Fruit fly (Drosophila melanogaster): Measurements from ENCODE around the gene BoYb.

Gene BoYb

dm6 chr3L:22901612-22902011 lies at the start of gene BoYb:
TSS of gene BoYb (plus strand) at chr3L:22901912.
- no peak for TF ChIP-seq Snoo (tag; optimal IDR thresholded peaks at IDR 0.05)
- TF ChIP-seq CG32121 (GFP tag; IDR thresholded peaks at IDR 0.05): no peak
- TF ChIP-seq Ets98B (GFP tag; IDR thresholded peaks at IDR 0.05): no peak
- no peak for TF ChIP-seq CG10348 (GFP tag; IDR thresholded peaks at IDR 0.05)
- no peak for TF ChIP-seq CG14655 (GFP tag; optimal IDR thresholded peaks at IDR 0.05)
- no peak for TF ChIP-seq CG12605 (GFP tag; IDR thresholded peaks at IDR 0.05)
- TF ChIP-seq D1 (tag; optimal IDR thresholded peaks at IDR 0.05): no peak
- no peak for TF ChIP-seq CG15710 (tag; optimal IDR thresholded peaks at IDR 0.05)
- no peak for TF ChIP-seq EcR (GFP tag; optimal IDR thresholded peaks at IDR 0.05)
- no peak for TF ChIP-seq CG8301 (tag; optimal IDR thresholded peaks at IDR 0.05)
- TF ChIP-seq CG4496 (GFP tag; IDR thresholded peaks at IDR 0.05): no peak
- TF ChIP-seq CG13204 (GFP tag; optimal IDR thresholded peaks at IDR 0.05): no peak
- TF ChIP-seq gl (tag; optimal IDR thresholded peaks at IDR 0.05): no peak
- TF ChIP-seq CG17806 (tag; optimal IDR thresholded peaks at IDR 0.05): no peak
- no peak for TF ChIP-seq rn (GFP tag; IDR thresholded peaks at IDR 0.05)
- no peak for TF ChIP-seq Pif1A (GFP tag; optimal IDR thresholded peaks at IDR 0.05)
- no peak for TF ChIP-seq CG34367 (tag; optimal IDR thresholded peaks at IDR 0.05)
- no peak for TF ChIP-seq Pif1B (GFP tag; optimal IDR thresholded peaks at IDR 0.05)

- TF ChIP-seq Pif1B (GFP tag; optimal IDR thresholded peaks at IDR 0.05): no peak
- no peak for TF ChIP-seq CG12605 (GFP tag; IDR thresholded peaks at IDR 0.05)
- no peak for TF ChIP-seq CG4496 (GFP tag; IDR thresholded peaks at IDR 0.05)
- TF ChIP-seq gl (tag; optimal IDR thresholded peaks at IDR 0.05): no peak
- TF ChIP-seq CG15710 (tag; optimal IDR thresholded peaks at IDR 0.05): no peak
- no peak for TF ChIP-seq rn (GFP tag; IDR thresholded peaks at IDR 0.05)
- no peak for TF ChIP-seq CG9948 (tag; optimal IDR thresholded peaks at IDR 0.05)
- TF ChIP-seq fd96Ca (GFP tag; IDR thresholded peaks at IDR 0.05): no peak
- no peak for TF ChIP-seq CG14655 (GFP tag; optimal IDR thresholded peaks at IDR 0.05)
- no peak for TF ChIP-seq CG32121 (GFP tag; IDR thresholded peaks at IDR 0.05)
- no peak for TF ChIP-seq Pif1A (GFP tag; optimal IDR thresholded peaks at IDR 0.05)
- TF ChIP-seq CG34367 (tag; optimal IDR thresholded peaks at IDR 0.05): no peak
- no peak for TF ChIP-seq D1 (tag; optimal IDR thresholded peaks at IDR 0.05)
- TF ChIP-seq CG8301 (tag; optimal IDR thresholded peaks at IDR 0.05): no peak
- no peak for TF ChIP-seq CG13204 (GFP tag; optimal IDR thresholded peaks at IDR 0.05)
- no peak for TF ChIP-seq CG8159 (tag; optimal IDR thresholded peaks at IDR 0.05)
Observed at dm6 chr3L:22853412-22853811, 48.3 kb upstream of the BoYb start, which contains the start of gene CG32462. TSS of gene CG32462 (minus strand) at chr3L:22853512.

dm6 chr3L:22856009-22856477 lies 45.7 kb upstream of the BoYb start, which contains the start of gene CG32459:
TSS of gene CG32459 (minus strand) at chr3L:22856059.
- TF ChIP-seq rn (GFP tag; IDR thresholded peaks at IDR 0.05): no peak
- TF ChIP-seq CG15710 (tag; optimal IDR thresholded peaks at IDR 0.05): no peak
- no peak for TF ChIP-seq CG32121 (GFP tag; IDR thresholded peaks at IDR 0.05)
- TF ChIP-seq CG10348 (GFP tag; IDR thresholded peaks at IDR 0.05): no peak
- no peak for TF ChIP-seq CG9948 (tag; optimal IDR thresholded peaks at IDR 0.05)
- no peak for TF ChIP-seq CG8301 (tag; optimal IDR thresholded peaks at IDR 0.05)
- TF ChIP-seq CG17806 (tag; optimal IDR thresholded peaks at IDR 0.05): no peak
- no peak for TF ChIP-seq CG4496 (GFP tag; IDR thresholded peaks at IDR 0.05)

dm6 chr3L:22860487-22860886 lies 41.2 kb upstream of the BoYb start, which contains the start of gene CG13239:
TSS of gene CG13239 (plus strand) at chr3L:22860787.
- no peak for TF ChIP-seq Pif1A (GFP tag; optimal IDR thresholded peaks at IDR 0.05)
- TF ChIP-seq CG4496 (GFP tag; IDR thresholded peaks at IDR 0.05): no peak
- TF ChIP-seq CG32121 (GFP tag; IDR thresholded peaks at IDR 0.05): no peak
- TF ChIP-seq fd96Ca (GFP tag; IDR thresholded peaks at IDR 0.05): no peak
- TF ChIP-seq D1 (tag; optimal IDR thresholded peaks at IDR 0.05): no peak
- TF ChIP-seq Snoo (tag; optimal IDR thresholded peaks at IDR 0.05): no peak
- no peak for TF ChIP-seq CG13204 (GFP tag; optimal IDR thresholded peaks at IDR 0.05)
- TF ChIP-seq Pif1B (GFP tag; optimal IDR thresholded peaks at IDR 0.05): no peak

dm6 chr3L:22863367-22864078 lies 38.2 kb upstream of the BoYb start, which contains the start of gene CG33169:
TSS of gene CG33169 (plus strand) at chr3L:22863864.
- TF ChIP-seq CG12605 (GFP tag; IDR thresholded peaks at IDR 0.05) (peak; percentile 91), CG10348 (GFP tag; IDR thresholded peaks at IDR 0.05) (peak; percentile 43; the same call in 1 of the 2 replicates), D1 (tag; optimal IDR thresholded peaks at IDR 0.05) (peak; percentile 42), Pif1B (GFP tag; optimal IDR thresholded peaks at IDR 0.05) (peak; percentile 15), CG32121 (GFP tag; IDR thresholded peaks at IDR 0.05) (peak; percentile 66), fd96Ca (GFP tag; IDR thresholded peaks at IDR 0.05) (peak; percentile 59; the same call in 1 of the 3 replicates), EcR (GFP tag; optimal IDR thresholded peaks at IDR 0.05) (peak; percentile 18), CG14655 (GFP tag; optimal IDR thresholded peaks at IDR 0.05) (peak; percentile 12), Pif1A (GFP tag; optimal IDR thresholded peaks at IDR 0.05) (peak; percentile 2), CG15710 (tag; optimal IDR thresholded peaks at IDR 0.05) (peak; percentile 55), Snoo (tag; optimal IDR thresholded peaks at IDR 0.05) (peak; percentile 74), CG13204 (GFP tag; optimal IDR thresholded peaks at IDR 0.05) (no peak), CG4496 (GFP tag; IDR thresholded peaks at IDR 0.05) (peak; percentile 82), CG8159 (tag; optimal IDR thresholded peaks at IDR 0.05) (peak; percentile 15), rn (GFP tag; IDR thresholded peaks at IDR 0.05) (peak; percentile 77), CG9948 (tag; optimal IDR thresholded peaks at IDR 0.05) (no peak), gl (tag; optimal IDR thresholded peaks at IDR 0.05) (no peak), CG34367 (tag; optimal IDR thresholded peaks at IDR 0.05) (no peak), CG8301 (tag; optimal IDR thresholded peaks at IDR 0.05) (no peak), CG17806 (tag; optimal IDR thresholded peaks at IDR 0.05) (peak; percentile 40), Ets98B (GFP tag; IDR thresholded peaks at IDR 0.05) (peak; percentile 64)

Data from whole organism, pupa.